Worm (Caenorhabditis elegans): ENCODE measurements around the gene szy-20.

Gene szy-20

ce11 chrII:8929771-8930170, 39.4 kb downstream of the szy-20 start, which contains the start of gene mrpl-50:
mrpl-50 (plus strand) TSS chrII:8929841.
- no peak for TF ChIP-seq sptf-1 (tag; optimal IDR thresholded peaks at IDR 0.05)
- no peak for TF ChIP-seq snpc-4 (tag; optimal IDR thresholded peaks at IDR 0.05)
- TF ChIP-seq elt-3 (tag; optimal IDR thresholded peaks at IDR 0.05): no peak
- no peak for TF ChIP-seq zip-8 (tag; optimal IDR thresholded peaks at IDR 0.05)
- no peak for TF ChIP-seq ztf-11 (tag; optimal IDR thresholded peaks at IDR 0.05)
- TF ChIP-seq cnd-1 (tag; optimal IDR thresholded peaks at IDR 0.05): no peak
- TF ChIP-seq drap-1 (GFP tag; optimal IDR thresholded peaks at IDR 0.05): no peak
- TF ChIP-seq lsy-2 (tag; optimal IDR thresholded peaks at IDR 0.05): no peak
- TF ChIP-seq nhr-28 (tag; optimal IDR thresholded peaks at IDR 0.05): no peak
- TF ChIP-seq mab-5 (tag; optimal IDR thresholded peaks at IDR 0.05): no peak
- TF ChIP-seq flh-1 (GFP tag; optimal IDR thresholded peaks at IDR 0.05): no peak
- TF ChIP-seq nhr-76 (tag; optimal IDR thresholded peaks at IDR 0.05): no peak
- no peak for TF ChIP-seq ceh-83 (GFP tag; optimal IDR thresholded peaks at IDR 0.05)
- no peak for TF ChIP-seq blmp-1 (tag; optimal IDR thresholded peaks at IDR 0.05)
- no peak for TF ChIP-seq unc-62 (GFP tag; optimal IDR thresholded peaks at IDR 0.05)
- no peak for TF ChIP-seq M03D4.4 (tag; optimal IDR thresholded peaks at IDR 0.05)
- no peak for TF ChIP-seq lin-13 (tag; optimal IDR thresholded peaks at IDR 0.05)

- peak; percentile 41 for TF ChIP-seq ces-1 (GFP tag; optimal IDR thresholded peaks at IDR 0.05)
- TF ChIP-seq mep-1 (tag; optimal IDR thresholded peaks at IDR 0.05): peak; percentile 22
- no peak for TF ChIP-seq ham-2 (GFP tag; optimal IDR thresholded peaks at IDR 0.05)
- TF ChIP-seq nhr-237 (tag; optimal IDR thresholded peaks at IDR 0.05): peak; percentile 32
- no peak for TF ChIP-seq sptf-1 (tag; optimal IDR thresholded peaks at IDR 0.05)
- no peak for TF ChIP-seq snpc-4 (tag; optimal IDR thresholded peaks at IDR 0.05)
- TF ChIP-seq nhr-2 (tag; optimal IDR thresholded peaks at IDR 0.05): no peak
- TF ChIP-seq pha-4 (tag; optimal IDR thresholded peaks at IDR 0.05): peak; percentile 4
- no peak for TF ChIP-seq drap-1 (GFP tag; optimal IDR thresholded peaks at IDR 0.05)
- TF ChIP-seq lsy-2 (tag; optimal IDR thresholded peaks at IDR 0.05): peak; percentile 30
These were observed 41.8 kb downstream of the szy-20 start, which contains the start of gene cct-2 for ce11 chrII:8927253-8927791. cct-2 (plus strand) TSS chrII:8927741.

ce11 chrII:8926451-8926850, 42.7 kb downstream of the szy-20 start, which contains the start of gene B0457.2:
B0457.2 (minus strand) TSS chrII:8926551.
- TF ChIP-seq ceh-83 (GFP tag; optimal IDR thresholded peaks at IDR 0.05): no peak
- TF ChIP-seq ceh-43 (GFP tag; optimal IDR thresholded peaks at IDR 0.05): no peak
- no peak for TF ChIP-seq lin-32 (GFP tag; optimal IDR thresholded peaks at IDR 0.05)
- TF ChIP-seq M03D4.4 (tag; optimal IDR thresholded peaks at IDR 0.05): no peak
- no peak for TF ChIP-seq ham-2 (GFP tag; optimal IDR thresholded peaks at IDR 0.05)
- TF ChIP-seq elt-3 (tag; optimal IDR thresholded peaks at IDR 0.05): no peak
- no peak for TF ChIP-seq blmp-1 (tag; optimal IDR thresholded peaks at IDR 0.05)
- no peak for TF ChIP-seq pha-4 (tag; optimal IDR thresholded peaks at IDR 0.05)
- no peak for TF ChIP-seq nhr-12 (tag; optimal IDR thresholded peaks at IDR 0.05)
- no peak for TF ChIP-seq drap-1 (GFP tag; optimal IDR thresholded peaks at IDR 0.05)
- no peak for TF ChIP-seq lsy-2 (tag; optimal IDR thresholded peaks at IDR 0.05)
- TF ChIP-seq elt-1 (tag; optimal IDR thresholded peaks at IDR 0.05; ENCODE audit: borderline replicate concordance, insufficient read depth): no peak
- no peak for TF ChIP-seq nhr-237 (tag; optimal IDR thresholded peaks at IDR 0.05)
- no peak for TF ChIP-seq unc-62 (GFP tag; optimal IDR thresholded peaks at IDR 0.05)
- TF ChIP-seq sem-2 (GFP tag; optimal IDR thresholded peaks at IDR 0.05): no peak

- TF ChIP-seq zip-8 (tag; optimal IDR thresholded peaks at IDR 0.05) (no peak), nhr-2 (tag; optimal IDR thresholded peaks at IDR 0.05) (no peak), ceh-39 (tag; optimal IDR thresholded peaks at IDR 0.05) (no peak), ces-1 (GFP tag; optimal IDR thresholded peaks at IDR 0.05) (no peak)
These were observed 45.9 kb downstream of the szy-20 start for ce11 chrII:8923187-8923586.

- TF ChIP-seq nhr-237 (tag; optimal IDR thresholded peaks at IDR 0.05) (no peak), ceh-83 (GFP tag; optimal IDR thresholded peaks at IDR 0.05) (no peak), ceh-39 (tag; optimal IDR thresholded peaks at IDR 0.05) (no peak), nhr-2 (tag; optimal IDR thresholded peaks at IDR 0.05) (no peak), sem-2 (GFP tag; optimal IDR thresholded peaks at IDR 0.05) (no peak), elt-1 (tag; optimal IDR thresholded peaks at IDR 0.05; ENCODE audit: borderline replicate concordance, insufficient read depth) (no peak), cnd-1 (tag; optimal IDR thresholded peaks at IDR 0.05) (no peak), unc-62 (GFP tag; optimal IDR thresholded peaks at IDR 0.05) (no peak), pha-4 (tag; optimal IDR thresholded peaks at IDR 0.05) (no peak), flh-1 (GFP tag; optimal IDR thresholded peaks at IDR 0.05) (no peak)
These were observed 47.0 kb downstream of the szy-20 start, which contains the start of gene B0457.6 for ce11 chrII:8922140-8922539. B0457.6 (plus strand) TSS chrII:8922423.
